Worm (Caenorhabditis elegans) whole organism, L4 larva: Measurements from ENCODE around the gene abch-1.

Source experiments
- F49E8.2 ChIP-seq: sonication (generic microtip); optimal IDR thresholded peaks from 2 replicates; lab custom pipeline; 2016; ENCODE audit warnings: missing compliant biosample characterization, mild to moderate bottlenecking, missing genetic modification characterization, borderline replicate concordance
- R02D3.7 ChIP-seq: fragments of 150-350 bp; sonication (generic microtip); optimal IDR thresholded peaks from 3 replicates; lab custom pipeline; 2014; ENCODE audit warnings: missing biosample characterization, missing genetic modification characterization
- T26A8.4 ChIP-seq: fragments of 200-800 bp; sonication (Bioruptor generic); IDR thresholded peaks from 2 replicates; pipeline ENCODE4 v1.3.6; 2022; ENCODE audit warnings: missing genetic modification characterization, missing compliant biosample characterization
- arid-1 ChIP-seq: fragments of 200-800 bp; sonication (Bioruptor generic); conservative IDR thresholded peaks from 2 replicates; pipeline ENCODE4 v1.3.6; 2022; ENCODE audit warnings: missing genetic modification reagents, missing genetic modification characterization, missing compliant biosample characterization
- attf-4 ChIP-seq: sonication (generic microtip); optimal IDR thresholded peaks from 3 replicates; lab custom pipeline; 2017; ENCODE audit warnings: missing biosample characterization, missing genetic modification characterization
- cey-2 ChIP-seq: sonication (generic microtip); optimal IDR thresholded peaks from 3 replicates; lab custom pipeline; 2017; ENCODE audit warnings: missing genetic modification characterization, mild to moderate bottlenecking, missing compliant biosample characterization, antibody characterized with exemption, borderline replicate concordance; ENCODE audit not compliant: insufficient read depth
- daf-12 ChIP-seq: fragments of 150-350 bp; optimal IDR thresholded peaks from 2 replicates; lab custom pipeline; 2014; ENCODE audit warnings: missing biosample characterization, missing genetic modification reagents, missing genetic modification characterization
- daf-16 ChIP-seq, 3 experiments: sonication (generic microtip); optimal IDR thresholded peaks; 2 replicates each; lab custom pipeline; 2016 to 2017; ENCODE audit warnings: missing genetic modification characterization in 3 of 3, missing genetic modification reagents in 3 of 3, mild to moderate bottlenecking in 2 of 3, missing compliant biosample characterization in 2 of 3, missing biosample characterization in 1 of 3, moderate library complexity in 1 of 3
- dmd-6 ChIP-seq: fragments of 200-800 bp; sonication (Bioruptor generic); IDR thresholded peaks from 2 replicates; pipeline ENCODE4 v1.3.6; 2022; ENCODE audit warnings: missing genetic modification reagents, missing genetic modification characterization, missing compliant biosample characterization
- dmd-9 ChIP-seq: fragments of 200-800 bp; sonication (Bioruptor generic); IDR thresholded peaks from 2 replicates; pipeline ENCODE4 v1.3.6; 2022; ENCODE audit warnings: missing genetic modification reagents, missing genetic modification characterization, missing compliant biosample characterization
- dpl-1 ChIP-seq: fragments of 150-350 bp; optimal IDR thresholded peaks from 2 replicates; lab custom pipeline; 2014; ENCODE audit warnings: missing biosample characterization, missing genetic modification reagents, missing genetic modification characterization
- duxl-1 ChIP-seq: sonication (generic microtip); optimal IDR thresholded peaks from 2 replicates; lab custom pipeline; 2016; ENCODE audit warnings: mild to moderate bottlenecking, missing genetic modification characterization, moderate library complexity, missing compliant biosample characterization; ENCODE audit not compliant: poor library complexity
- dve-1 ChIP-seq: sonication (generic microtip); optimal IDR thresholded peaks from 2 replicates; lab custom pipeline; 2017; ENCODE audit warnings: antibody characterized with exemption, mild to moderate bottlenecking, missing genetic modification characterization, missing compliant biosample characterization; ENCODE audit not compliant: insufficient read depth
- egl-27 ChIP-seq: sonication (generic microtip); optimal IDR thresholded peaks from 3 replicates; lab custom pipeline; 2017; ENCODE audit warnings: missing biosample characterization, missing genetic modification reagents, missing genetic modification characterization
- hif-1 ChIP-seq, 2 experiments: sonication (generic microtip); optimal IDR thresholded peaks; 2 replicates each; lab custom pipeline; 2016 to 2017; ENCODE audit warnings: missing compliant biosample characterization in 2 of 2, missing genetic modification characterization in 2 of 2, missing genetic modification reagents in 2 of 2, missing genotype in 2 of 2, mild to moderate bottlenecking in 1 of 2
- hlh-11 ChIP-seq: fragments of 200-800 bp; sonication (Bioruptor generic); optimal IDR thresholded peaks from 2 replicates; lab custom pipeline; 2018; ENCODE audit warnings: mild to moderate bottlenecking, missing genetic modification characterization, missing compliant biosample characterization
- lim-7 ChIP-seq: fragments of 200-800 bp; sonication (Bioruptor generic); IDR thresholded peaks from 2 replicates; pipeline ENCODE4 v1.3.6; 2022; ENCODE audit warnings: missing genetic modification characterization, missing compliant biosample characterization
- lin-1 ChIP-seq: fragments of 200-800 bp; sonication (Bioruptor generic); IDR thresholded peaks from 2 replicates; pipeline ENCODE4 v1.3.6; 2022; ENCODE audit warnings: missing genetic modification reagents, missing genetic modification characterization, missing compliant biosample characterization
- lin-15B ChIP-seq: fragments of 150-350 bp; sonication (generic microtip); optimal IDR thresholded peaks from 3 replicates; lab custom pipeline; 2014; ENCODE audit warnings: missing biosample characterization, missing genetic modification characterization
- lin-38 ChIP-seq: fragments of 200-800 bp; sonication (Bioruptor generic); IDR thresholded peaks from 2 replicates; pipeline ENCODE4 v1.3.6; 2022; ENCODE audit warnings: missing genetic modification reagents, missing genetic modification characterization, missing compliant biosample characterization
- lsy-2 ChIP-seq, 2 experiments: fragments of 150-350 bp in 1 of 2; sonication (generic microtip) in 1 of 2; optimal IDR thresholded peaks; 2 replicates each; lab custom pipeline; 2014 to 2017; ENCODE audit warnings: missing biosample characterization in 2 of 2, missing genetic modification characterization in 2 of 2
- madf-5 ChIP-seq, 2 experiments: fragments of 200-800 bp; sonication (Bioruptor generic); IDR thresholded peaks; 2 replicates each; pipeline ENCODE4 v1.3.6; 2022; ENCODE audit warnings: missing compliant biosample characterization in 2 of 2, missing genetic modification characterization in 2 of 2
- madf-9 ChIP-seq: fragments of 200-800 bp; sonication (Bioruptor generic); conservative IDR thresholded peaks from 2 replicates; pipeline ENCODE4 v1.3.6; 2022; ENCODE audit warnings: missing genetic modification reagents, missing genetic modification characterization, missing compliant biosample characterization
- mes-2 ChIP-seq: sonication (generic microtip); optimal IDR thresholded peaks from 2 replicates; lab custom pipeline; 2016; ENCODE audit warnings: missing genotype, mild to moderate bottlenecking, missing genetic modification characterization, missing compliant biosample characterization; ENCODE audit not compliant: poor library complexity, severe bottlenecking
- mxl-3 ChIP-seq: fragments of 200-800 bp; sonication (Bioruptor generic); optimal IDR thresholded peaks from 2 replicates; lab custom pipeline; 2018; ENCODE audit warnings: mild to moderate bottlenecking, missing genetic modification characterization, missing compliant biosample characterization
- nhr-102 ChIP-seq: sonication (generic microtip); optimal IDR thresholded peaks from 2 replicates; lab custom pipeline; 2016; ENCODE audit warnings: mild to moderate bottlenecking, missing genetic modification characterization, moderate library complexity, missing compliant biosample characterization
- nhr-237 ChIP-seq: sonication (generic microtip); optimal IDR thresholded peaks from 2 replicates; lab custom pipeline; 2017; ENCODE audit warnings: missing biosample characterization, missing genetic modification characterization
- nhr-28 ChIP-seq: fragments of 150-350 bp; optimal IDR thresholded peaks from 2 replicates; lab custom pipeline; 2014; ENCODE audit warnings: missing biosample characterization, missing genetic modification characterization
- pqm-1 ChIP-seq: sonication (generic microtip); optimal IDR thresholded peaks from 2 replicates; lab custom pipeline; 2017; ENCODE audit warnings: missing biosample characterization, missing genetic modification characterization
- saeg-2 ChIP-seq: fragments of 200-800 bp; sonication (Bioruptor generic); IDR thresholded peaks from 2 replicates; pipeline ENCODE4 v1.3.6; 2022; ENCODE audit warnings: missing genetic modification reagents, missing genetic modification characterization, missing compliant biosample characterization
- unc-130 ChIP-seq: sonication (generic microtip); optimal IDR thresholded peaks from 2 replicates; lab custom pipeline; 2016; ENCODE audit warnings: missing genetic modification reagents, missing genetic modification characterization, missing compliant biosample characterization
- vab-7 ChIP-seq: fragments of 200-800 bp; sonication (Bioruptor generic); IDR thresholded peaks from 2 replicates; pipeline ENCODE4 v1.3.6; 2022; ENCODE audit warnings: missing genetic modification reagents, missing genetic modification characterization, missing compliant biosample characterization
- zag-1 ChIP-seq: fragments of 150-350 bp; optimal IDR thresholded peaks from 2 replicates; lab custom pipeline; 2014; ENCODE audit warnings: missing biosample characterization, missing genetic modification characterization
- zfp-2 ChIP-seq: sonication (generic microtip); optimal IDR thresholded peaks from 2 replicates; lab custom pipeline; 2016; ENCODE audit warnings: mild to moderate bottlenecking, missing genetic modification characterization, missing compliant biosample characterization
- zfp-3 ChIP-seq: fragments of 200-800 bp; sonication (Bioruptor generic); conservative IDR thresholded peaks from 2 replicates; pipeline ENCODE4 v1.3.6; 2022; ENCODE audit warnings: missing genetic modification reagents, missing genetic modification characterization, missing compliant biosample characterization
- ztf-11 ChIP-seq: fragments of 150-350 bp; optimal IDR thresholded peaks from 2 replicates; lab custom pipeline; 2014; ENCODE audit warnings: missing biosample characterization, missing genetic modification characterization
- ztf-7 ChIP-seq: fragments of 150-350 bp; optimal IDR thresholded peaks from 2 replicates; lab custom pipeline; 2014; ENCODE audit warnings: missing biosample characterization, missing genetic modification characterization

Gene abch-1

ce11 chrII:6521316-6521715, 10.1 kb downstream of the abch-1 start, which contains the start of gene toe-2:
Gene toe-2 (minus strand): TSS chrII:6521385.
- TF ChIP-seq egl-27 (tag; lab: Kevin White, UChicago) (no peak), madf-9 (GFP tag; lab: Robert Waterston, UW) (no peak), hlh-11 (tag; lab: Kevin White, UChicago) (peak; percentile 37), vab-7 (no peak), daf-16 (GFP tag; optimal IDR thresholded peaks at IDR 0.05; lab: Kevin White, UChicago) (no peak), daf-16 (tag; optimal IDR thresholded peaks at IDR 0.05; lab: Kevin White, UChicago) (peak; percentile 88), dve-1 (tag; lab: Kevin White, UChicago) (peak; percentile 18), lsy-2 (tag; optimal IDR thresholded peaks at IDR 0.05; lab: Kevin White, UChicago) (no peak), hif-1 (tag; optimal IDR thresholded peaks at IDR 0.05; lab: Kevin White, UChicago) (no peak), madf-5 (GFP tag; IDR thresholded peaks at IDR 0.05; lab: Robert Waterston, UW) (no peak)
- TF ChIP-seq, all 104 proteins: peak for 3

ce11 chrII:6520103-6520502, 11.3 kb downstream of the abch-1 start:
- TF ChIP-seq lin-1 (GFP tag; lab: Robert Waterston, UW) (0 out of 2 replicates have a peak, but pooled peaks have one; percentile 17), hlh-11 (tag; lab: Kevin White, UChicago) (peak; percentile 71), zag-1 (tag; lab: Kevin White, UChicago) (no peak), dmd-6 (GFP tag; lab: Robert Waterston, UW) (peak; percentile 67), mxl-3 (GFP tag; lab: Kevin White, UChicago) (peak; percentile 3), pqm-1 (tag; lab: Kevin White, UChicago) (peak; percentile 74), cey-2 (tag; lab: Kevin White, UChicago) (no peak), mes-2 (tag; lab: Kevin White, UChicago) (peak; percentile 33), nhr-28 (tag; lab: Kevin White, UChicago) (peak; percentile 31), dve-1 (tag; lab: Kevin White, UChicago) (peak; percentile 42), dpl-1 (GFP tag; lab: Kevin White, UChicago) (no peak), daf-16 (GFP tag; optimal IDR thresholded peaks at IDR 0.05; lab: Kevin White, UChicago) (no peak), daf-16 (tag; optimal IDR thresholded peaks at IDR 0.05; lab: Kevin White, UChicago) (peak; percentile 95)

ce11 chrII:6519703-6520102, 11.7 kb downstream of the abch-1 start:
- no peak for TF ChIP-seq R02D3.7 (tag; lab: Kevin White, UChicago)
- peak; percentile 86 for TF ChIP-seq lin-38 (GFP tag; lab: Robert Waterston, UW)
- TF ChIP-seq unc-130 (GFP tag; lab: Kevin White, UChicago): peak; percentile 80

ce11 chrII:6516276-6516675, 15.2 kb downstream of the abch-1 start, which contains the start of gene C56E6.7:
Gene C56E6.7 (plus strand): TSS chrII:6516576.
- no peak for TF ChIP-seq ztf-7 (tag; lab: Kevin White, UChicago)
- no peak for TF ChIP-seq daf-12 (tag; lab: Kevin White, UChicago)
- no peak for TF ChIP-seq daf-16 (GFP tag; optimal IDR thresholded peaks at IDR 0.05; lab: Kevin White, UChicago)
- TF ChIP-seq daf-16 (tag; optimal IDR thresholded peaks at IDR 0.05; lab: Kevin White, UChicago): no peak
- no peak for TF ChIP-seq dmd-9 (GFP tag; lab: Robert Waterston, UW)
- no peak for TF ChIP-seq lim-7 (GFP tag; lab: Robert Waterston, UW)
- TF ChIP-seq duxl-1 (tag; lab: Kevin White, UChicago): no peak
- no peak for TF ChIP-seq zfp-2
- no peak for TF ChIP-seq saeg-2
- no peak for TF ChIP-seq nhr-237
- no peak for TF ChIP-seq zfp-3 (GFP tag; lab: Robert Waterston, UW)
- TF ChIP-seq F49E8.2 (tag; lab: Kevin White, UChicago): no peak
- TF ChIP-seq ztf-11: no peak
- TF ChIP-seq nhr-102 (tag; lab: Kevin White, UChicago): no peak
- no peak for TF ChIP-seq lin-15B (tag; lab: Kevin White, UChicago)
- no peak for TF ChIP-seq arid-1 (GFP tag; lab: Robert Waterston, UW)
- TF ChIP-seq attf-4 (tag; lab: Kevin White, UChicago): no peak
- TF ChIP-seq T26A8.4 (GFP tag; lab: Robert Waterston, UW): no peak
